Fruit fly (Drosophila melanogaster) whole organism, embryonic: ENCODE data around the gene CG7509.
A peak's percentile ranks its signal among the peaks of the same experiment; 100 is the strongest.

Experiments used
- ATbp ChIP-seq: fragments of 200-800 bp; sonication (Bioruptor generic); optimal IDR thresholded peaks from 2 replicates; lab custom pipeline; 2017; ENCODE audit warnings: missing biosample characterization, mild to moderate bottlenecking, missing genetic modification characterization, missing genetic modification reagents
- Asciz ChIP-seq: fragments of 200-800 bp; sonication (Bioruptor generic); optimal IDR thresholded peaks from 2 replicates; lab custom pipeline; 2017; ENCODE audit warnings: missing biosample characterization, mild to moderate bottlenecking, missing genetic modification characterization, missing genetic modification reagents
- Bdp1 ChIP-seq: fragments of 200-800 bp; sonication (Bioruptor generic); optimal IDR thresholded peaks from 3 replicates; lab custom pipeline; 2016; ENCODE audit warnings: missing biosample characterization, missing genetic modification characterization
- Blimp-1 ChIP-seq: fragments of 200-800 bp; sonication (Bioruptor generic); optimal IDR thresholded peaks from 3 replicates; lab custom pipeline; 2018; ENCODE audit warnings: missing biosample characterization, missing genetic modification characterization, mild to moderate bottlenecking, moderate library complexity, missing genetic modification reagents
- Bteb2 ChIP-seq: fragments of 200-800 bp; sonication (Bioruptor generic); optimal IDR thresholded peaks from 2 replicates; lab custom pipeline; 2016; ENCODE audit warnings: missing biosample characterization, missing genetic modification characterization
- CG10147 ChIP-seq: fragments of 200-800 bp; sonication (Bioruptor generic); optimal IDR thresholded peaks from 2 replicates; lab custom pipeline; 2019; ENCODE audit warnings: missing biosample characterization, mild to moderate bottlenecking, missing genetic modification characterization, moderate library complexity
- CG10321 ChIP-seq: fragments of 200-800 bp; sonication (Bioruptor generic); IDR thresholded peaks from 2 replicates; pipeline ENCODE4 v1.3.6; 2022; ENCODE audit warnings: missing biosample characterization, missing genetic modification characterization
- CG10979 ChIP-seq: fragments of 200-800 bp; sonication (Bioruptor generic); optimal IDR thresholded peaks from 2 replicates; lab custom pipeline; 2018; ENCODE audit warnings: missing biosample characterization, mild to moderate bottlenecking, missing genetic modification characterization, moderate library complexity
- CG13296 ChIP-seq: fragments of 200-800 bp; sonication (Bioruptor generic); optimal IDR thresholded peaks from 3 replicates; lab custom pipeline; 2018; ENCODE audit warnings: missing biosample characterization, mild to moderate bottlenecking, missing genetic modification characterization
- CG14860 ChIP-seq: fragments of 200-800 bp; sonication (Bioruptor generic); IDR thresholded peaks from 3 replicates; pipeline ENCODE4 v1.3.6; 2022; ENCODE audit warnings: missing biosample characterization, missing genetic modification characterization; ENCODE audit not compliant: partially characterized antibody
- CG15601 ChIP-seq: fragments of 200-800 bp; sonication (Bioruptor generic); optimal IDR thresholded peaks from 3 replicates; lab custom pipeline; 2019; ENCODE audit warnings: missing biosample characterization, mild to moderate bottlenecking, missing genetic modification characterization, moderate library complexity
- CG15696 ChIP-seq: fragments of 200-800 bp; sonication (Bioruptor generic); optimal IDR thresholded peaks from 2 replicates; lab custom pipeline; 2019; ENCODE audit warnings: missing biosample characterization, mild to moderate bottlenecking, missing genetic modification characterization, moderate library complexity
- CG1602 ChIP-seq: fragments of 200-800 bp; sonication (Bioruptor generic); optimal IDR thresholded peaks from 3 replicates; lab custom pipeline; 2016; ENCODE audit warnings: missing biosample characterization, missing genetic modification characterization
- CG18619 ChIP-seq: fragments of 200-800 bp; sonication (Bioruptor generic); optimal IDR thresholded peaks from 3 replicates; lab custom pipeline; 2017; ENCODE audit warnings: missing biosample characterization, mild to moderate bottlenecking, missing genetic modification characterization
- CG2129 ChIP-seq: fragments of 200-800 bp; sonication (Bioruptor generic); IDR thresholded peaks from 2 replicates; pipeline ENCODE4 v1.3.6; 2022; ENCODE audit warnings: missing biosample characterization, missing genetic modification characterization; ENCODE audit not compliant: partially characterized antibody
- CG3065 ChIP-seq: fragments of 200-800 bp; sonication (Bioruptor generic); optimal IDR thresholded peaks from 2 replicates; lab custom pipeline; 2016; ENCODE audit warnings: missing biosample characterization, missing genetic modification characterization
- CG33557 ChIP-seq: fragments of 200-800 bp; sonication (Bioruptor generic); optimal IDR thresholded peaks from 2 replicates; lab custom pipeline; 2019; ENCODE audit warnings: missing biosample characterization, mild to moderate bottlenecking, missing genetic modification characterization, moderate library complexity
- CG4854 ChIP-seq: fragments of 200-800 bp; sonication (Bioruptor generic); optimal IDR thresholded peaks from 2 replicates; lab custom pipeline; 2016; ENCODE audit warnings: missing biosample characterization, missing genetic modification characterization, inconsistent platforms
- CG7839 ChIP-seq: fragments of 200-800 bp; sonication (Bioruptor generic); optimal IDR thresholded peaks from 3 replicates; lab custom pipeline; 2018; ENCODE audit warnings: missing biosample characterization, mild to moderate bottlenecking, missing genetic modification characterization, moderate library complexity
- CG7987 ChIP-seq: fragments of 200-800 bp; sonication (Bioruptor generic); optimal IDR thresholded peaks from 2 replicates; lab custom pipeline; 2018; ENCODE audit warnings: missing biosample characterization, mild to moderate bottlenecking, missing genetic modification characterization, moderate library complexity
- CG8388 ChIP-seq: fragments of 200-800 bp; sonication (Bioruptor generic); optimal IDR thresholded peaks from 2 replicates; lab custom pipeline; 2019; ENCODE audit warnings: missing biosample characterization, mild to moderate bottlenecking, missing genetic modification characterization, moderate library complexity
- CG9215 ChIP-seq: fragments of 200-800 bp; sonication (Bioruptor generic); IDR thresholded peaks from 2 replicates; pipeline ENCODE4 v1.3.6; 2022; ENCODE audit warnings: missing biosample characterization, missing genetic modification characterization
- CG9876 ChIP-seq: fragments of 200-800 bp; sonication (Bioruptor generic); optimal IDR thresholded peaks from 2 replicates; lab custom pipeline; 2016; ENCODE audit warnings: missing biosample characterization, missing genetic modification characterization
- CHES-1-like ChIP-seq: fragments of 200-800 bp; sonication (Bioruptor generic); optimal IDR thresholded peaks from 2 replicates; lab custom pipeline; 2016; ENCODE audit warnings: missing biosample characterization, missing genetic modification characterization
- Dp ChIP-seq: fragments of 200-800 bp; sonication (Bioruptor generic); optimal IDR thresholded peaks from 2 replicates; lab custom pipeline; 2018; ENCODE audit warnings: missing biosample characterization, mild to moderate bottlenecking, missing genetic modification characterization, moderate library complexity
- Eip74EF ChIP-seq, 2 experiments: fragments of 200-800 bp in 1 of 2; fragments of >200 bp in 1 of 2; sonication (Bioruptor generic) in 1 of 2; optimal IDR thresholded peaks; 2 replicates each; lab custom pipeline; 2017 to 2019; ENCODE audit warnings: missing biosample characterization in 2 of 2, missing genetic modification characterization in 2 of 2, mild to moderate bottlenecking in 1 of 2, moderate library complexity in 1 of 2
- Kr ChIP-seq: fragments of 200-800 bp; sonication (Bioruptor generic); optimal IDR thresholded peaks from 2 replicates; lab custom pipeline; 2017; ENCODE audit warnings: missing biosample characterization, mild to moderate bottlenecking, missing genetic modification characterization
- Sox100B ChIP-seq: fragments of 200-800 bp; sonication (Bioruptor generic); optimal IDR thresholded peaks from 3 replicates; lab custom pipeline; 2018; ENCODE audit warnings: missing biosample characterization, mild to moderate bottlenecking, missing genetic modification characterization
- Vsx1 ChIP-seq: fragments of 200-800 bp; sonication (Bioruptor generic); optimal IDR thresholded peaks from 2 replicates; lab custom pipeline; 2017; ENCODE audit warnings: missing biosample characterization, mild to moderate bottlenecking, missing genetic modification characterization, missing genetic modification reagents
- ac ChIP-seq: fragments of 200-800 bp; sonication (Bioruptor generic); optimal IDR thresholded peaks from 3 replicates; lab custom pipeline; 2017; ENCODE audit warnings: missing biosample characterization, mild to moderate bottlenecking, missing genetic modification characterization
- amos ChIP-seq: fragments of 200-800 bp; sonication (Bioruptor generic); IDR thresholded peaks from 2 replicates; pipeline ENCODE4 v1.3.6; 2022; ENCODE audit warnings: missing biosample characterization, missing genetic modification characterization; ENCODE audit not compliant: partially characterized antibody
- btn ChIP-seq: fragments of 200-800 bp; sonication (Bioruptor generic); optimal IDR thresholded peaks from 2 replicates; lab custom pipeline; 2016; ENCODE audit warnings: missing biosample characterization, missing genetic modification characterization
- emc ChIP-seq: fragments of 200-800 bp; sonication (Bioruptor generic); optimal IDR thresholded peaks from 2 replicates; lab custom pipeline; 2016; ENCODE audit warnings: missing biosample characterization, missing genetic modification characterization
- eve ChIP-seq, 2 experiments: fragments of >200 bp; optimal IDR thresholded peaks; 2 replicates each; lab custom pipeline; 2017; ENCODE audit warnings: missing biosample characterization in 2 of 2, missing genetic modification characterization in 2 of 2
- ewg ChIP-seq: fragments of 200-800 bp; sonication (Bioruptor generic); optimal IDR thresholded peaks from 3 replicates; lab custom pipeline; 2017; ENCODE audit warnings: mild to moderate bottlenecking, missing biosample characterization, missing genetic modification reagents, missing genetic modification characterization
- ind ChIP-seq: fragments of 200-800 bp; sonication (Bioruptor generic); optimal IDR thresholded peaks from 3 replicates; lab custom pipeline; 2016; ENCODE audit warnings: missing biosample characterization, missing genetic modification characterization
- maf-S ChIP-seq: fragments of 200-800 bp; sonication (Bioruptor generic); optimal IDR thresholded peaks from 2 replicates; lab custom pipeline; 2016; ENCODE audit warnings: missing biosample characterization, missing genetic modification characterization
- mirr ChIP-seq: fragments of 200-800 bp; sonication (Bioruptor generic); optimal IDR thresholded peaks from 3 replicates; lab custom pipeline; 2018; ENCODE audit warnings: missing biosample characterization, mild to moderate bottlenecking, missing genetic modification characterization
- nerfin-2 ChIP-seq: fragments of 200-800 bp; sonication (Bioruptor generic); IDR thresholded peaks from 2 replicates; pipeline ENCODE4 v1.3.6; 2022; ENCODE audit warnings: missing biosample characterization, missing genetic modification characterization; ENCODE audit not compliant: partially characterized antibody
- nmo ChIP-seq: fragments of 200-800 bp; sonication (Bioruptor generic); optimal IDR thresholded peaks from 2 replicates; lab custom pipeline; 2018; ENCODE audit warnings: missing biosample characterization, mild to moderate bottlenecking, missing genetic modification characterization, moderate library complexity
- otp ChIP-seq: fragments of 200-800 bp; sonication (Bioruptor generic); IDR thresholded peaks from 3 replicates; pipeline ENCODE4, ENCODE4 v1.3.6; 2022; ENCODE audit warnings: missing biosample characterization, missing genetic modification characterization
- phol ChIP-seq: fragments of 200-800 bp; sonication (Bioruptor generic); optimal IDR thresholded peaks from 3 replicates; lab custom pipeline; 2018; ENCODE audit warnings: missing biosample characterization, mild to moderate bottlenecking, missing genetic modification characterization, moderate library complexity
- schlank ChIP-seq: fragments of 200-800 bp; sonication (Bioruptor generic); optimal IDR thresholded peaks from 2 replicates; lab custom pipeline; 2018; ENCODE audit warnings: missing biosample characterization, mild to moderate bottlenecking, missing genetic modification characterization
- sd ChIP-seq: fragments of 200-800 bp; sonication (Bioruptor generic); optimal IDR thresholded peaks from 3 replicates; lab custom pipeline; 2018; ENCODE audit warnings: missing biosample characterization, mild to moderate bottlenecking, missing genetic modification characterization, moderate library complexity
- tio ChIP-seq: fragments of 200-800 bp; sonication (Bioruptor generic); optimal IDR thresholded peaks from 2 replicates; lab custom pipeline; 2017; ENCODE audit warnings: missing biosample characterization, missing genetic modification characterization, inconsistent platforms
- twi ChIP-seq: fragments of 200-800 bp; optimal IDR thresholded peaks from 2 replicates; lab custom pipeline; 2019; ENCODE audit warnings: missing biosample characterization, mild to moderate bottlenecking, missing genetic modification characterization, moderate library complexity
- zfh1 ChIP-seq: fragments of 200-800 bp; sonication (Bioruptor generic); IDR thresholded peaks from 3 replicates; pipeline ENCODE4 v1.3.6; 2022; ENCODE audit warnings: missing biosample characterization, missing genetic modification characterization

Gene CG7509

DNA sequence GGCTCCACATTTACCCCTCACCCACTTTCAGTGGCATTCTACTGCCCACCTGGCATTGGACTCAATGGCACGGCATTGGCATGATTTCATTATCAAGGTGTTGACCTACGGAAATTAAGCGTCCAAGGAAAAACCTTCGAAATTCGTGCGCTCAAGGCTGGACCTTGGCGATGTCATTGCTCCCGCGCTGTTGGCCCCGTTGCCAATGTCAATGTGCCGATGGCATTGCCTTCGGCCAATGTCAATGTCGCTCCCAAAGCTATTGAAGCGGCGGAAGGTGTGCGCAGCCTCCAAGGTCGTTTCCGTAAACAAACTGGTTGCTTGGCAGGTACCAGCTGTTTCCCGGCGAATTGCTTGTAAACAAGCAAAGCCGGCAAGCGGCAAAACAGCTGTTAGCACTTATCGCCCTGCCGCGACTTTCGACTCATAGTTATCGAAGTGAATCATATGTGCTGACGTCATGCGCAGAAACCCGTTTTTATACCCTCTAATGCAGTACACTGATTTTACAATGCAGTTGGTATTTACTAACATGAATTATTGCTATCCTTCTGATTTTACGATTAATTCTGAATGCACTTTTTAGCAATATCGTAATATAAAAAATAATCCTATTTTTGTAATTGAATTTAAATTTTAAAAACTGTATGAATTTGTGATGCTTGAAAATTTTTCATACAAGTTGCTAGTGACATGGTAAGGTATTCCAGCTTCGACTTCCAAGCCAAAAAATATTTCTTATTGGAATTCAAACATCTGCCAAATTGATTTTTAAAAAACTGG, 19.5 kb upstream of the CG7509 start (continued):
- TF ChIP-seq CG9215 (GFP tag; lab: Robert Waterston, UW) (peak; percentile 94), phol (peak; percentile 93), ac (peak; percentile 83), maf-S (peak; percentile 81), CG2129 (GFP tag; lab: Robert Waterston, UW) (no peak), CG8388 (GFP tag; lab: Kevin White, UChicago) (peak; percentile 92), CG33557 (GFP tag; lab: Kevin White, UChicago) (peak; percentile 76), Vsx1 (GFP tag; lab: Kevin White, UChicago) (no peak), CG1602 (GFP tag; lab: Kevin White, UChicago) (peak; percentile 96), schlank (peak; percentile 83), CG9876 (peak; percentile 28), zfh1 (peak; percentile 97), Asciz (GFP tag; lab: Kevin White, UChicago) (peak; percentile 89), CG10979 (tag; lab: Kevin White, UChicago) (peak; percentile 96), btn (GFP tag; lab: Kevin White, UChicago) (peak; percentile 75), tio (peak; percentile 95), mirr (GFP tag; lab: Kevin White, UChicago) (peak; percentile 81), CG14860 (GFP tag; lab: Robert Waterston, UW) (no peak), nmo (GFP tag; lab: Kevin White, UChicago) (peak; percentile 97), CG7987 (GFP tag; lab: Kevin White, UChicago) (peak; percentile 77), CHES-1-like (GFP tag; lab: Kevin White, UChicago) (peak; percentile 93), ewg (GFP tag; lab: Kevin White, UChicago) (peak; percentile 98), Bteb2 (GFP tag; lab: Kevin White, UChicago) (peak; percentile 92), twi (tag; lab: Kevin White, UChicago) (peak; percentile 91), CG18619 (GFP tag; lab: Kevin White, UChicago) (peak; percentile 94), otp (peak; percentile 97), CG4854 (GFP tag; lab: Kevin White, UChicago) (no peak), nerfin-2 (no peak), CG10321 (GFP tag; lab: Robert Waterston, UW) (peak; percentile 82), CG10147 (GFP tag; lab: Kevin White, UChicago) (peak; percentile 84), CG15601 (tag; lab: Kevin White, UChicago) (no peak), CG7839 (tag; lab: Kevin White, UChicago) (peak; percentile 97), CG15696 (peak; percentile 90), CG3065 (GFP tag; lab: Kevin White, UChicago) (peak; percentile 89), sd (tag; lab: Kevin White, UChicago) (peak; percentile 96), Blimp-1 (GFP tag; lab: Kevin White, UChicago) (peak; percentile 93), eve (GFP tag; optimal IDR thresholded peaks at IDR 0.05; lab: Kevin White, UChicago) (no peak), ind (peak; percentile 96), CG13296 (GFP tag; lab: Kevin White, UChicago) (peak; percentile 95), Dp (GFP tag; lab: Kevin White, UChicago) (peak; percentile 37), emc (GFP tag; lab: Kevin White, UChicago) (peak; percentile 85), amos (GFP tag; lab: Robert Waterston, UW) (peak; percentile 53; the same call in 1 of the 2 replicates), ATbp (GFP tag; lab: Kevin White, UChicago) (peak; percentile 91), Eip74EF (GFP tag; optimal IDR thresholded peaks at IDR 0.05; lab: Kevin White, UChicago) (peak in 1 of 2 experiments; percentile 100), Bdp1 (GFP tag; lab: Kevin White, UChicago) (peak; percentile 86), Kr (GFP tag; lab: Kevin White, UChicago) (peak; percentile 87), Sox100B (GFP tag; lab: Kevin White, UChicago) (no peak)
